Fruit fly (Drosophila melanogaster): ENCODE measurements around the gene sl.

DNA sequence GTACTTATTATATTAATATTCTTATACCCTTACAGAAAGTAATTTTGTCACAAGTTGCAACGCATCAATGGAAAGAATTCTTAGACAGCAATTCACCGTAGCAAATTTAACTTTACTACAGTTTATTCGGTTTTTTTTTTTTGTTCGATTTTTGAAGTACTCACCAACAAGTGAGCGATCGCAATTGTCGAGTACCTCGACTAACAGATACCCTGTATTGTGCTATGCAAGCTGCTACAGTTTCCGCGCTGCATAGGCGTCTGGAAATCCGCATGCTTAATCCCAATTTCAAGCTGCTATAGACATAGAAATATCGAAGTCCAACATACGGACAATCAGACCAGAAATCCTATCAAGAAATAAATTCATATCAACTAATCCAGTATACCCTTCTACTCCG is 18.5 kb downstream of the sl start:
- no peak for TF ChIP-seq Sin3A (optimal IDR thresholded peaks at IDR 0.05)
- no peak for TF ChIP-seq h (optimal IDR thresholded peaks at IDR 0.05)

All from Kc167 (cell line).